Fruit fly (Drosophila melanogaster): ENCODE measurements around the gene Mybbp1A.

dm6 chrX:623357-623756 lies 6.2 kb upstream of the Mybbp1A start, which contains the start of gene CG13369:
- TF ChIP-seq h (optimal IDR thresholded peaks at IDR 0.05) (no peak), psq (optimal IDR thresholded peaks at IDR 0.05) (no peak), insv (optimal IDR thresholded peaks at IDR 0.05) (no peak), Myc (optimal IDR thresholded peaks at IDR 0.05) (no peak), ttk (optimal IDR thresholded peaks at IDR 0.05) (no peak)
